Worm (Caenorhabditis elegans) whole organism, late embryonic: ENCODE data around the gene rps-4.
A peak's percentile ranks its signal among the peaks of the same experiment; 100 is the strongest.

Experiments
- C08G9.2 ChIP-seq: sonication (generic microtip); optimal IDR thresholded peaks from 2 replicates; lab custom pipeline; 2016; ENCODE audit warnings: mild to moderate bottlenecking, missing genetic modification characterization, moderate library complexity, missing compliant biosample characterization
- F13H6.1 ChIP-seq: sonication (generic microtip); optimal IDR thresholded peaks from 2 replicates; lab custom pipeline; 2016; ENCODE audit warnings: missing genetic modification characterization, missing compliant biosample characterization
- Y22D7AL.16 ChIP-seq: sonication (generic microtip); optimal IDR thresholded peaks from 2 replicates; lab custom pipeline; 2016; ENCODE audit warnings: missing genetic modification characterization, missing compliant biosample characterization
- ama-1 ChIP-seq: fragments of 150-350 bp; optimal IDR thresholded peaks from 2 replicates; lab custom pipeline; 2014
- ceh-18 ChIP-seq: sonication (generic microtip); optimal IDR thresholded peaks from 2 replicates; lab custom pipeline; 2016; ENCODE audit warnings: missing genetic modification characterization, missing compliant biosample characterization
- ceh-2 ChIP-seq: sonication (generic microtip); optimal IDR thresholded peaks from 2 replicates; lab custom pipeline; 2016; ENCODE audit warnings: missing genotype, missing genetic modification characterization, missing compliant biosample characterization
- ceh-24 ChIP-seq: sonication (generic microtip); optimal IDR thresholded peaks from 2 replicates; lab custom pipeline; 2016; ENCODE audit warnings: mild to moderate bottlenecking, missing genetic modification characterization, missing compliant biosample characterization
- ceh-30 ChIP-seq: fragments of 150-350 bp; optimal IDR thresholded peaks from 2 replicates; lab custom pipeline; 2014; ENCODE audit warnings: missing biosample characterization, missing genetic modification characterization
- ceh-31 ChIP-seq: sonication (generic microtip); optimal IDR thresholded peaks from 2 replicates; lab custom pipeline; 2016; ENCODE audit warnings: missing genetic modification characterization, missing compliant biosample characterization
- ceh-34 ChIP-seq: sonication (generic microtip); optimal IDR thresholded peaks from 2 replicates; lab custom pipeline; 2016; ENCODE audit warnings: mild to moderate bottlenecking, missing genetic modification characterization, missing compliant biosample characterization
- ceh-48 ChIP-seq: sonication (generic microtip); optimal IDR thresholded peaks from 2 replicates; lab custom pipeline; 2016; ENCODE audit warnings: missing genetic modification characterization, inconsistent platforms, missing compliant biosample characterization
- ceh-6 ChIP-seq: fragments of 200-800 bp; sonication (Bioruptor generic); optimal IDR thresholded peaks from 2 replicates; lab custom pipeline; 2018; ENCODE audit warnings: mild to moderate bottlenecking, missing genetic modification characterization, missing compliant biosample characterization
- dve-1 ChIP-seq: sonication (generic microtip); optimal IDR thresholded peaks from 2 replicates; lab custom pipeline; 2017; ENCODE audit warnings: antibody characterized with exemption, mild to moderate bottlenecking, missing genetic modification characterization, missing compliant biosample characterization
- elt-2 ChIP-seq: sonication (generic microtip); optimal IDR thresholded peaks from 2 replicates; lab custom pipeline; 2016; ENCODE audit warnings: missing genetic modification reagents, missing genetic modification characterization, missing compliant biosample characterization
- elt-4 ChIP-seq: sonication (generic microtip); optimal IDR thresholded peaks from 2 replicates; lab custom pipeline; 2016; ENCODE audit warnings: missing genetic modification characterization, missing compliant biosample characterization
- fkh-10 ChIP-seq: fragments of 150-350 bp; optimal IDR thresholded peaks from 2 replicates; lab custom pipeline; 2014; ENCODE audit warnings: missing biosample characterization, missing genetic modification reagents, missing genetic modification characterization
- fkh-6 ChIP-seq: sonication (generic microtip); optimal IDR thresholded peaks from 2 replicates; lab custom pipeline; 2016; ENCODE audit warnings: missing genetic modification characterization, missing compliant biosample characterization
- gmeb-2 ChIP-seq: sonication (generic microtip); optimal IDR thresholded peaks from 2 replicates; lab custom pipeline; 2016; ENCODE audit warnings: missing genetic modification characterization, inconsistent platforms, missing compliant biosample characterization
- hlh-13 ChIP-seq: fragments of 200-800 bp; sonication (Bioruptor generic); optimal IDR thresholded peaks from 2 replicates; lab custom pipeline; 2018; ENCODE audit warnings: mild to moderate bottlenecking, missing genetic modification characterization, missing compliant biosample characterization
- hlh-15 ChIP-seq: sonication (generic microtip); optimal IDR thresholded peaks from 2 replicates; lab custom pipeline; 2016; ENCODE audit warnings: missing genetic modification characterization, missing compliant biosample characterization
- hlh-8 ChIP-seq: sonication (generic microtip); optimal IDR thresholded peaks from 2 replicates; lab custom pipeline; 2016; ENCODE audit warnings: missing genotype, missing genetic modification characterization, missing compliant biosample characterization
- lim-6 ChIP-seq: sonication (generic microtip); optimal IDR thresholded peaks from 2 replicates; lab custom pipeline; 2016; ENCODE audit warnings: missing genetic modification characterization, missing compliant biosample characterization
- madf-2 ChIP-seq: sonication (generic microtip); optimal IDR thresholded peaks from 2 replicates; lab custom pipeline; 2017; ENCODE audit warnings: missing genetic modification characterization, missing compliant biosample characterization
- nfya-1 ChIP-seq: sonication (generic microtip); optimal IDR thresholded peaks from 2 replicates; lab custom pipeline; 2017; ENCODE audit warnings: missing genetic modification characterization, mild to moderate bottlenecking, missing compliant biosample characterization, antibody characterized with exemption, moderate library complexity
- nhr-11 ChIP-seq: fragments of 150-350 bp; optimal IDR thresholded peaks from 2 replicates; lab custom pipeline; 2014; ENCODE audit warnings: missing biosample characterization, missing genetic modification characterization
- nhr-232 ChIP-seq: sonication (generic microtip); optimal IDR thresholded peaks from 2 replicates; lab custom pipeline; 2016; ENCODE audit warnings: missing genetic modification characterization, missing compliant biosample characterization
- npax-4 ChIP-seq: sonication (generic microtip); optimal IDR thresholded peaks from 2 replicates; lab custom pipeline; 2016; ENCODE audit warnings: missing genetic modification characterization, missing compliant biosample characterization
- odd-2 ChIP-seq: sonication (generic microtip); optimal IDR thresholded peaks from 2 replicates; lab custom pipeline; 2017; ENCODE audit warnings: antibody characterized with exemption, mild to moderate bottlenecking, missing genetic modification characterization, missing compliant biosample characterization
- pag-3 ChIP-seq: sonication (generic microtip); optimal IDR thresholded peaks from 2 replicates; lab custom pipeline; 2016; ENCODE audit warnings: missing compliant biosample characterization, missing genetic modification characterization, borderline replicate concordance
- pat-9 ChIP-seq: fragments of 200-800 bp; sonication (Bioruptor generic); optimal IDR thresholded peaks from 2 replicates; lab custom pipeline; 2018; ENCODE audit warnings: mild to moderate bottlenecking, missing genetic modification characterization, moderate library complexity, missing compliant biosample characterization
- pax-1 ChIP-seq: fragments of 150-350 bp; optimal IDR thresholded peaks from 2 replicates; lab custom pipeline; 2014; ENCODE audit warnings: missing biosample characterization, missing genetic modification characterization
- pha-2 ChIP-seq: sonication (generic microtip); optimal IDR thresholded peaks from 2 replicates; lab custom pipeline; 2017; ENCODE audit warnings: mild to moderate bottlenecking, missing genetic modification characterization, missing compliant biosample characterization
- pha-4 ChIP-seq: fragments of 150-350 bp; optimal IDR thresholded peaks from 2 replicates; lab custom pipeline; 2018; ENCODE audit warnings: missing biosample characterization, missing genetic modification reagents, missing genetic modification characterization
- pqm-1 ChIP-seq: sonication (generic microtip); optimal IDR thresholded peaks from 2 replicates; lab custom pipeline; 2016; ENCODE audit warnings: missing genetic modification characterization, missing compliant biosample characterization
- ref-2 ChIP-seq: sonication (generic microtip); optimal IDR thresholded peaks from 2 replicates; lab custom pipeline; 2016; ENCODE audit warnings: missing genetic modification characterization, missing compliant biosample characterization
- sdc-2 ChIP-seq: sonication (generic microtip); optimal IDR thresholded peaks from 2 replicates; lab custom pipeline; 2016; ENCODE audit warnings: missing genotype, missing genetic modification characterization, missing compliant biosample characterization
- sox-2 ChIP-seq: fragments of 200-800 bp; sonication (Bioruptor generic); IDR thresholded peaks from 2 replicates; pipeline ENCODE4 v1.3.6; 2022; ENCODE audit warnings: missing genetic modification reagents, missing genetic modification characterization, missing compliant biosample characterization
- sox-4 ChIP-seq: sonication (generic microtip); optimal IDR thresholded peaks from 2 replicates; lab custom pipeline; 2017; ENCODE audit warnings: mild to moderate bottlenecking, missing genetic modification characterization, inconsistent platforms, missing compliant biosample characterization
- tbx-2 ChIP-seq: sonication (generic microtip); optimal IDR thresholded peaks from 2 replicates; lab custom pipeline; 2016; ENCODE audit warnings: missing genetic modification characterization, missing compliant biosample characterization
- tbx-7 ChIP-seq: sonication (generic microtip); optimal IDR thresholded peaks from 2 replicates; lab custom pipeline; 2016; ENCODE audit warnings: missing genotype, missing genetic modification characterization, missing compliant biosample characterization
- unc-3 ChIP-seq, 2 experiments: fragments of 200-800 bp in 1 of 2; sonication (Bioruptor generic) in 1 of 2; sonication (generic microtip) in 1 of 2; conservative IDR thresholded peaks in 1 of 2; optimal IDR thresholded peaks in 1 of 2; 2 replicates each; pipeline versions ENCODE4 v1.3.6 to Lab custom; 2016 to 2022; ENCODE audit warnings: missing compliant biosample characterization in 2 of 2, missing genetic modification characterization in 2 of 2, missing genetic modification reagents in 1 of 2
- unc-42 ChIP-seq: sonication (generic microtip); optimal IDR thresholded peaks from 2 replicates; lab custom pipeline; 2016; ENCODE audit warnings: missing genotype, missing genetic modification characterization, missing compliant biosample characterization
- unc-55 ChIP-seq: sonication (generic microtip); optimal IDR thresholded peaks from 2 replicates; lab custom pipeline; 2017; ENCODE audit warnings: missing biosample characterization, missing genetic modification reagents, missing genetic modification characterization
- zip-5 ChIP-seq: sonication (generic microtip); optimal IDR thresholded peaks from 2 replicates; lab custom pipeline; 2016; ENCODE audit warnings: missing genetic modification characterization, missing compliant biosample characterization

rps-4 gene

DNA sequence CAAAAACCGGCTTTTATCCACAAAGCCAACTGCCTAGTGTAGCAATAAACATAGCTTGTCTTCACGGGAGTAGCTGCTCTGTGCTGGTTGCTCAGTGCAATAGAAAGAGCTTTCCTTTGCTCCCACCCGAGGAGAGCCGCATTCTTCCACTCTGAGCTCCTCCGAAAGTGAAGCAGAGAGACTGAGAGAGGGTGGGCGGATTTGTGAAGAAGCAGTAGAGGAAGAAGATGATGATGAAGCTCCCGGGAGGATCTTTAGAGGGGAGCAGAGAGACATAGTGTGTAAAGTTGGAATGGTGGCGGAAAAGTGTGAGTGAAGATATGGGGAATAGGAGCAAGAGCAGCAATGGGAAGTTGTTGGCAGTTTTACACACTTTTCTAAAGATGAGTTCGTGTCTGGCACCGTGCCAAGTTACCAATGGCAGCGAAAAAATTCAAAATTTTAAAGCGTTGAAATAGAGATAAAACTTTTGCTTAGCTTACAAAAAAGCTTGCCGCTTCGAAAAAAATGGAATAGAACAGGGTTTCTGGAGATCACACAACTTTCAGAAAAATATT lies 14.1 kb upstream of the rps-4 start, which contains the start of gene ZC477.4 (continued):
- TF ChIP-seq nhr-232 (tag; lab: Kevin White, UChicago) (no peak), fkh-10 (GFP tag; lab: Kevin White, UChicago) (no peak), hlh-8 (peak; percentile 19), ceh-6 (GFP tag; lab: Kevin White, UChicago) (no peak), ceh-34 (tag; lab: Kevin White, UChicago) (peak; percentile 25), nfya-1 (tag; lab: Kevin White, UChicago) (peak; percentile 56), ceh-24 (tag; lab: Kevin White, UChicago) (no peak), pha-4 (tag; lab: Kevin White, UChicago) (no peak), pat-9 (peak; percentile 74), ceh-18 (tag; lab: Kevin White, UChicago) (peak; percentile 89), lim-6 (no peak), odd-2 (no peak), Y22D7AL.16 (tag; lab: Kevin White, UChicago) (no peak), hlh-15 (tag; lab: Kevin White, UChicago) (no peak), dve-1 (tag; lab: Kevin White, UChicago) (no peak), elt-4 (no peak), fkh-6 (no peak), ceh-2 (tag; lab: Kevin White, UChicago) (no peak), pag-3 (tag; lab: Kevin White, UChicago) (no peak), ama-1 (lab: Kevin White, UChicago) (peak; percentile 9), F13H6.1 (peak; percentile 19), ceh-31 (tag; lab: Kevin White, UChicago) (peak; percentile 7)

DNA sequence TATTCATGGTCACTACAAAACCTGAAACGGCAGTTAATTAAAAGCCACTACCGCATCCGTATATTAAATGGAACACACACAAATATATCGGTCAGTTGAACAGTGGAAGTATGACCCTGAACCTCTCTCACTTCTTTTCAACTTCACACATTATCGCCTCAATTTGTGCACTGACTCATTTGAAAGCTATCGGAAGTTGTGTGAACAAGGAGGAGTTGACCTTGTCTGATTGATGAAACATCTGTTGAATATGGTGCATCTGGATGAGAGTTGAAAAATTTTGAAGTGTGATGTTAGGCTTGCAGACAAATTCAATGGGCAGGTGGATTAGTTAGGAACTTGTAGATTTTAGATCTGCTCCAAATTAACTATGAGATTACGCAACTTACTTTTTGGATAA lies 13.0 kb upstream of the rps-4 start:
- TF ChIP-seq sox-2 (GFP tag; lab: Robert Waterston, UW) (no peak), elt-2 (tag; lab: Kevin White, UChicago) (no peak), pag-3 (tag; lab: Kevin White, UChicago) (no peak), ceh-18 (tag; lab: Kevin White, UChicago) (no peak), sdc-2 (tag; lab: Kevin White, UChicago) (no peak), madf-2 (tag; lab: Kevin White, UChicago) (no peak), fkh-10 (GFP tag; lab: Kevin White, UChicago) (no peak), C08G9.2 (tag; lab: Kevin White, UChicago) (no peak), npax-4 (no peak), odd-2 (no peak), unc-42 (tag; lab: Kevin White, UChicago) (no peak), ceh-2 (tag; lab: Kevin White, UChicago) (no peak)

DNA sequence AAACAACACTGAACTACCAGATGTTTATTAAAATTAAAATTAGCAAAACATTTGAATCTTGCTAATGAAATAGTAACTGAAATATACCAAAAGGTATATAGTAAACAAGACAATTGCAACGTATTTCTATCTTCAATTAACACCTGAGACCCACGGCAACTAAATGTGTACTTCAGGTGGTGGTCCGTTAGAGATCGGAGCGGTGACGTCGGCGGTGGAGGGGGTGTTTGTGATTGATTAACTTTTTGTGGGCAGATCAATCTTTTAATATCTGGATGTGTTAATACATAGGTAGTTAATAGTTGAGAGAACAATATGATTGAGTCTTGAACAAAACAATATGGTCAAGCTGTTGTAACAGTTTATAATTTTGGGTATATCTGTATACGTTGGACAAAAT lies 11.6 kb upstream of the rps-4 start:
- TF ChIP-seq odd-2 (no peak), sox-4 (tag; lab: Kevin White, UChicago) (no peak), sox-2 (GFP tag; lab: Robert Waterston, UW) (no peak), ceh-48 (tag; lab: Kevin White, UChicago) (no peak)

DNA sequence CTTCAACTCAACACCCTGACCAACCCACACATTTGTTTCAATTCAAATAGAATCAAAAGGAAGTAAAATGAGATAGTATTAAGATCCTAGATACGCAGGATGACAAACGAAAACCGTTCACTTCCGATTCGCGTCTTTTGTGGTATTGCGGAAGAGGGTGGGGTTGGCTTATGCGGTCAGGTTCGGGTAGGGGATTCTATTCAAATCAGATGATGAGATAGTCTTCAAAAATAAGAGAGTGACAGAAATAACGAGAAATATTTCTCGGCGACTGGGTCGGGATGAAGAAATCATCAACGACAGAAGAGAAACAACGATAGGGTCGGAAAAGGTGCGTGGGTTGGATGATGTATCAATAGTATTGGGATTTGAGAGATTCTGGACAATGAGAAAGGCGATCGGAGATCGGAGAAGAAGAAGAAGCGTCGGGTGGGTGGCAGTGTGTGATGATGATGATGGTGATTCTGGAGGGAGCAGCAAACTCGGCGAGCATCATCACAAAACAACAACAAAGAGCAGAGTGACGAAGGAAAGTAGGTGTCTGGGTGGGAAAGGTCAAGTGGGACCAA lies 11.0 kb upstream of the rps-4 start:
- TF ChIP-seq pha-4 (tag; lab: Kevin White, UChicago) (no peak), C08G9.2 (tag; lab: Kevin White, UChicago) (peak; percentile 5), sox-2 (GFP tag; lab: Robert Waterston, UW) (no peak), npax-4 (no peak), ceh-30 (tag; lab: Kevin White, UChicago) (no peak), ama-1 (lab: Kevin White, UChicago) (no peak), sdc-2 (tag; lab: Kevin White, UChicago) (no peak), pag-3 (tag; lab: Kevin White, UChicago) (no peak), fkh-6 (no peak), sox-4 (tag; lab: Kevin White, UChicago) (no peak), pha-2 (tag; lab: Kevin White, UChicago) (no peak), elt-4 (no peak), hlh-13 (GFP tag; lab: Kevin White, UChicago) (no peak), dve-1 (tag; lab: Kevin White, UChicago) (no peak), madf-2 (tag; lab: Kevin White, UChicago) (no peak), ref-2 (peak; percentile 34), ceh-18 (tag; lab: Kevin White, UChicago) (peak; percentile 67), zip-5 (no peak), pqm-1 (no peak), tbx-7 (no peak), nhr-11 (tag; lab: Kevin White, UChicago) (no peak), unc-55 (GFP tag; lab: Kevin White, UChicago) (peak; percentile 41), gmeb-2 (tag; lab: Kevin White, UChicago) (no peak), tbx-2 (tag; lab: Kevin White, UChicago) (no peak), unc-3 (GFP tag; conservative IDR thresholded peaks at IDR 0.05; lab: Robert Waterston, UW) (no peak), unc-3 (tag; optimal IDR thresholded peaks at IDR 0.05; lab: Kevin White, UChicago) (no peak), lim-6 (no peak), pax-1 (tag; lab: Kevin White, UChicago) (no peak)
